Worm (Caenorhabditis elegans) whole organism, L1 larva: ENCODE measurements around the gene decr-1.3.

Experiments
- C04F5.9 ChIP-seq: sonication (generic microtip); optimal IDR thresholded peaks from 2 replicates; lab custom pipeline; 2016; ENCODE audit warnings: missing genetic modification characterization, missing compliant biosample characterization
- C16A3.4 ChIP-seq: fragments of 150-350 bp; optimal IDR thresholded peaks from 2 replicates; lab custom pipeline; 2014; ENCODE audit warnings: missing biosample characterization, missing genetic modification characterization
- C34B4.2 ChIP-seq: sonication (generic microtip); optimal IDR thresholded peaks from 2 replicates; lab custom pipeline; 2017; ENCODE audit warnings: mild to moderate bottlenecking, missing genetic modification characterization, missing compliant biosample characterization
- F16B12.6 ChIP-seq: fragments of 150-350 bp; optimal IDR thresholded peaks from 2 replicates; lab custom pipeline; 2014; ENCODE audit warnings: missing biosample characterization, missing genetic modification characterization
- aha-1 ChIP-seq: fragments of 150-350 bp; optimal IDR thresholded peaks from 2 replicates; lab custom pipeline; 2014; ENCODE audit warnings: missing biosample characterization, missing genetic modification characterization
- ama-1 ChIP-seq: fragments of 150-350 bp; optimal IDR thresholded peaks from 2 replicates; lab custom pipeline; 2014
- ceh-8 ChIP-seq: fragments of 200-800 bp; sonication (Bioruptor generic); optimal IDR thresholded peaks from 2 replicates; lab custom pipeline; 2018; ENCODE audit warnings: mild to moderate bottlenecking, missing genetic modification characterization, moderate library complexity, missing compliant biosample characterization
- ceh-82 ChIP-seq, 3 experiments: fragments of 150-350 bp in 1 of 3; sonication (generic microtip) in 2 of 3; optimal IDR thresholded peaks; 2 replicates each; lab custom pipeline; 2014 to 2017; ENCODE audit warnings: missing biosample characterization in 3 of 3, missing genetic modification characterization in 3 of 3
- ces-1 ChIP-seq: fragments of 150-350 bp; optimal IDR thresholded peaks from 2 replicates; lab custom pipeline; 2014; ENCODE audit warnings: missing biosample characterization, missing genetic modification reagents, missing genetic modification characterization
- dpl-1 ChIP-seq, 3 experiments: fragments of 150-350 bp in 2 of 3; sonication (generic microtip) in 1 of 3; optimal IDR thresholded peaks; 2 replicates each; lab custom pipeline; 2014 to 2017; ENCODE audit warnings: missing biosample characterization in 3 of 3, missing genetic modification characterization in 3 of 3, missing genetic modification reagents in 3 of 3
- efl-1 ChIP-seq, 4 experiments: fragments of 150-350 bp; optimal IDR thresholded peaks in 3 of 4; peaks in 1 of 4; 1 replicate in 1 of 4; 2 replicates in 3 of 4; lab custom pipeline; 2014; ENCODE audit warnings: missing biosample characterization in 2 of 4, missing genetic modification characterization in 2 of 4, missing genetic modification reagents in 2 of 4
- elt-2 ChIP-seq: sonication (generic microtip); optimal IDR thresholded peaks from 2 replicates; lab custom pipeline; 2016; ENCODE audit warnings: missing genetic modification characterization, mild to moderate bottlenecking, inconsistent platforms, missing compliant biosample characterization, missing genetic modification reagents
- ets-5 ChIP-seq: fragments of 200-800 bp; sonication (Bioruptor generic); IDR thresholded peaks from 2 replicates; pipeline ENCODE4 v1.3.6; 2022; ENCODE audit warnings: missing genetic modification characterization, missing compliant biosample characterization
- fkh-4 ChIP-seq: sonication (generic microtip); optimal IDR thresholded peaks from 2 replicates; lab custom pipeline; 2016; ENCODE audit warnings: missing compliant biosample characterization, missing genetic modification characterization, borderline replicate concordance
- fos-1 ChIP-seq: fragments of 150-350 bp; optimal IDR thresholded peaks from 2 replicates; lab custom pipeline; 2014; ENCODE audit warnings: missing biosample characterization, missing genetic modification characterization
- grh-1 ChIP-seq: fragments of 200-800 bp; sonication (Bioruptor generic); IDR thresholded peaks from 2 replicates; pipeline ENCODE4 v1.3.6; 2022; ENCODE audit warnings: missing genetic modification reagents, missing genetic modification characterization, missing compliant biosample characterization
- hpl-2 ChIP-seq: fragments of 150-350 bp; optimal IDR thresholded peaks from 2 replicates; lab custom pipeline; 2014; ENCODE audit warnings: missing biosample characterization, missing genetic modification reagents, missing genetic modification characterization
- irx-1 ChIP-seq: sonication (generic microtip); optimal IDR thresholded peaks from 2 replicates; lab custom pipeline; 2016; ENCODE audit warnings: missing genetic modification characterization, missing compliant biosample characterization
- isw-1 ChIP-seq: fragments of 200-800 bp; sonication (Bioruptor generic); IDR thresholded peaks from 2 replicates; pipeline ENCODE4 v1.3.6; 2022; ENCODE audit warnings: missing genetic modification characterization, missing compliant biosample characterization
- lin-13 ChIP-seq: fragments of 150-350 bp; optimal IDR thresholded peaks from 2 replicates; lab custom pipeline; 2014; ENCODE audit warnings: missing biosample characterization, missing genetic modification reagents, missing genetic modification characterization
- lin-14 ChIP-seq: fragments of 200-800 bp; sonication (Bioruptor generic); optimal IDR thresholded peaks from 2 replicates; lab custom pipeline; 2018; ENCODE audit warnings: mild to moderate bottlenecking, missing genetic modification characterization, moderate library complexity, missing compliant biosample characterization
- lin-15B ChIP-seq: fragments of 150-350 bp; sonication (generic microtip); optimal IDR thresholded peaks from 3 replicates; lab custom pipeline; 2014; ENCODE audit warnings: missing biosample characterization, missing genetic modification characterization
- lin-35 ChIP-seq, 2 experiments: fragments of 150-350 bp; optimal IDR thresholded peaks; 2 replicates each; lab custom pipeline; 2014; ENCODE audit warnings: missing biosample characterization in 2 of 2, missing genetic modification characterization in 2 of 2, missing genetic modification reagents in 2 of 2
- lsy-2 ChIP-seq, 2 experiments: fragments of 150-350 bp; optimal IDR thresholded peaks; 2 replicates each; lab custom pipeline; 2014; ENCODE audit warnings: missing biosample characterization in 2 of 2, missing genetic modification characterization in 2 of 2
- mep-1 ChIP-seq: fragments of 150-350 bp; optimal IDR thresholded peaks from 2 replicates; lab custom pipeline; 2014; ENCODE audit warnings: missing biosample characterization, missing genetic modification characterization
- nhr-12 ChIP-seq: sonication (generic microtip); optimal IDR thresholded peaks from 2 replicates; lab custom pipeline; 2017; ENCODE audit warnings: missing biosample characterization, missing genetic modification characterization
- nhr-20 ChIP-seq: sonication (generic microtip); optimal IDR thresholded peaks from 2 replicates; lab custom pipeline; 2016; ENCODE audit warnings: mild to moderate bottlenecking, missing genetic modification characterization, missing compliant biosample characterization
- nhr-237 ChIP-seq: fragments of 150-350 bp; optimal IDR thresholded peaks from 2 replicates; lab custom pipeline; 2014; ENCODE audit warnings: missing biosample characterization, missing genetic modification characterization
- nhr-47 ChIP-seq: sonication (generic microtip); optimal IDR thresholded peaks from 2 replicates; lab custom pipeline; 2016; ENCODE audit warnings: mild to moderate bottlenecking, missing genetic modification characterization, moderate library complexity, missing compliant biosample characterization
- nhr-84 ChIP-seq: sonication (generic microtip); optimal IDR thresholded peaks from 2 replicates; lab custom pipeline; 2017; ENCODE audit warnings: missing biosample characterization, missing genetic modification characterization
- nhr-85 ChIP-seq: sonication (generic microtip); peaks from one replicate; lab custom pipeline; 2016; ENCODE audit warnings: missing genetic modification characterization, inconsistent platforms, missing compliant biosample characterization
- pag-3 ChIP-seq: sonication (generic microtip); optimal IDR thresholded peaks from 2 replicates; lab custom pipeline; 2017; ENCODE audit warnings: missing genetic modification characterization, mild to moderate bottlenecking, missing compliant biosample characterization, antibody characterized with exemption, borderline replicate concordance; ENCODE audit not compliant: insufficient read depth
- pax-3 ChIP-seq: fragments of 200-800 bp; sonication (Bioruptor generic); optimal IDR thresholded peaks from 2 replicates; lab custom pipeline; 2018; ENCODE audit warnings: mild to moderate bottlenecking, missing genetic modification characterization, moderate library complexity, missing compliant biosample characterization
- rnt-1 ChIP-seq: sonication (generic microtip); optimal IDR thresholded peaks from 2 replicates; lab custom pipeline; 2016; ENCODE audit warnings: mild to moderate bottlenecking, missing genetic modification characterization, moderate library complexity, missing compliant biosample characterization
- skn-1 ChIP-seq: fragments of 150-350 bp; optimal IDR thresholded peaks from 2 replicates; lab custom pipeline; 2014; ENCODE audit warnings: missing biosample characterization, missing genetic modification characterization
- snu-23 ChIP-seq: sonication (generic microtip); optimal IDR thresholded peaks from 2 replicates; lab custom pipeline; 2016; ENCODE audit warnings: missing genetic modification characterization, missing compliant biosample characterization
- sup-37 ChIP-seq: fragments of 200-800 bp; sonication (Bioruptor generic); optimal IDR thresholded peaks from 2 replicates; lab custom pipeline; 2018; ENCODE audit warnings: mild to moderate bottlenecking, missing genetic modification characterization, missing compliant biosample characterization
- swsn-7 ChIP-seq: sonication (generic microtip); optimal IDR thresholded peaks from 2 replicates; lab custom pipeline; 2016; ENCODE audit warnings: missing genetic modification characterization, missing compliant biosample characterization
- unc-86 ChIP-seq: sonication (generic microtip); optimal IDR thresholded peaks from 2 replicates; lab custom pipeline; 2016; ENCODE audit warnings: missing genetic modification characterization, missing compliant biosample characterization
- vab-15 ChIP-seq: sonication (generic microtip); optimal IDR thresholded peaks from 2 replicates; lab custom pipeline; 2017; ENCODE audit warnings: missing genotype, mild to moderate bottlenecking, missing genetic modification characterization, missing compliant biosample characterization
- xbp-1 ChIP-seq: sonication (generic microtip); optimal IDR thresholded peaks from 2 replicates; lab custom pipeline; 2016; ENCODE audit warnings: missing genetic modification characterization, missing compliant biosample characterization
- ztf-4 ChIP-seq: fragments of 150-350 bp; optimal IDR thresholded peaks from 2 replicates; lab custom pipeline; 2014; ENCODE audit warnings: missing biosample characterization, missing genetic modification characterization

decr-1.3 gene

ce11 chrII:8169283-8169682 lies 4.1 kb downstream of the decr-1.3 start, which contains the start of gene T05C12.15:
Gene T05C12.15 (plus strand): TSS chrII:8169583.
- TF ChIP-seq aha-1 (tag; lab: Kevin White, UChicago) (no peak), efl-1 (optimal IDR thresholded peaks at IDR 0.05; lab: Kevin White, UChicago) (no peak), efl-1 (GFP tag; optimal IDR thresholded peaks at IDR 0.05 in 1 of 2; lab: Kevin White, UChicago) (no peak), dpl-1 (GFP tag; optimal IDR thresholded peaks at IDR 0.05; lab: Kevin White, UChicago) (no peak), ceh-8 (GFP tag; lab: Kevin White, UChicago) (no peak), isw-1 (no peak), nhr-237 (no peak)

ce11 chrII:8162120-8162648 lies 11.2 kb downstream of the decr-1.3 start, which contains the start of the genes emb-27 and rrf-3:
Gene emb-27 (minus strand): TSS chrII:8162170.
Gene rrf-3 (plus strand): TSS chrII:8162465.
- TF ChIP-seq swsn-7 (tag; lab: Kevin White, UChicago) = peak; percentile 14
- TF ChIP-seq ceh-8 (GFP tag; lab: Kevin White, UChicago) = no peak
- peak; percentile 84 for TF ChIP-seq mep-1 (tag; lab: Kevin White, UChicago)
- TF ChIP-seq lsy-2 (tag; optimal IDR thresholded peaks at IDR 0.05; lab: Kevin White, UChicago) = peak; percentile 47 to 88
- TF ChIP-seq rnt-1 = peak; percentile 34
- TF ChIP-seq F16B12.6 = peak; percentile 42
- TF ChIP-seq nhr-20 (tag; lab: Kevin White, UChicago) = peak; percentile 15
- peak; percentile 33 for TF ChIP-seq nhr-85 (tag; lab: Kevin White, UChicago)
- peak; percentile 77 for TF ChIP-seq C16A3.4 (tag; lab: Kevin White, UChicago)
- TF ChIP-seq C04F5.9 = peak; percentile 13
- peak; percentile 68 for TF ChIP-seq skn-1 (tag; lab: Kevin White, UChicago)
- peak; percentile 75 to 83 for TF ChIP-seq lin-35 (GFP tag; optimal IDR thresholded peaks at IDR 0.05; lab: Kevin White, UChicago)
- TF ChIP-seq xbp-1 (tag; lab: Kevin White, UChicago) = peak; percentile 25
- no peak for TF ChIP-seq ztf-4
- TF ChIP-seq irx-1 (tag; lab: Kevin White, UChicago) = no peak
- TF ChIP-seq sup-37 (GFP tag; lab: Kevin White, UChicago) = no peak
- TF ChIP-seq lin-13 (GFP tag; lab: Kevin White, UChicago) = peak; percentile 16
- no peak for TF ChIP-seq pag-3
- TF ChIP-seq nhr-47 (tag; lab: Kevin White, UChicago) = peak; percentile 15
- TF ChIP-seq lin-15B = peak; percentile 84
- peak; percentile 65 to 84 (median 73) for TF ChIP-seq dpl-1 (GFP tag; optimal IDR thresholded peaks at IDR 0.05; lab: Kevin White, UChicago)
- TF ChIP-seq lin-14 (GFP tag; lab: Kevin White, UChicago) = peak; percentile 64
- peak in 1 of 3 experiments; percentile 51 for TF ChIP-seq ceh-82 (tag; optimal IDR thresholded peaks at IDR 0.05; lab: Kevin White, UChicago)
- TF ChIP-seq ets-5 (GFP tag; lab: Robert Waterston, UW) = no peak
- peak; percentile 65 to 73 for TF ChIP-seq efl-1 (optimal IDR thresholded peaks at IDR 0.05; lab: Kevin White, UChicago)
- TF ChIP-seq efl-1 (GFP tag; optimal IDR thresholded peaks at IDR 0.05 in 1 of 2; lab: Kevin White, UChicago) = peak; percentile 80 to 96
- peak; percentile 56 for TF ChIP-seq snu-23 (GFP tag; lab: Kevin White, UChicago)
- TF ChIP-seq, all 84 proteins: peak for 20

DNA sequence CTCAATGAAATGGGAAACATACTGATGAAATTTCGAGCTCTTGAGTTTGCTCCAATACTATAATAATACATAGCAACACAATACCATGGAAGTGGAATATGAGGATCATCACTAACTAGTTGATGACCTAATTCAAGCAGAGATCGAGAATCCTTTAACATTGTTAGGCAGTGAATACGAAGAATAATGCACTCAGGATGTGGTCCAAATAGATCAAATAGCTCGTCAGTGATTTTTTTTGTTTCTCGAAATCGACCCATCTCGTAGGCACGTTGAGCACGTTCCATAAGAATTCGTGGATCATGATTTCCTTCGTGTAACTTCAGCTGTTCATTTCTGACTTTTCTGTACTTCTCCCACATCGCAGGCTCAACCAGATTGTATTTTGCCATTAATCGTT lies 12.4 kb downstream of the decr-1.3 start:
- TF ChIP-seq ces-1 (GFP tag; lab: Kevin White, UChicago) = no peak
- TF ChIP-seq vab-15 = no peak
- TF ChIP-seq pax-3 (tag; lab: Kevin White, UChicago) = no peak
- no peak for TF ChIP-seq fos-1
- TF ChIP-seq nhr-12 = no peak
- TF ChIP-seq fkh-4 = no peak
- TF ChIP-seq hpl-2 = no peak
- no peak for TF ChIP-seq nhr-237
- TF ChIP-seq unc-86 (tag; lab: Kevin White, UChicago) = no peak
- no peak for TF ChIP-seq elt-2 (tag; lab: Kevin White, UChicago)
- no peak for TF ChIP-seq nhr-84 (tag; lab: Kevin White, UChicago)
- TF ChIP-seq ama-1 (lab: Kevin White, UChicago) = no peak
- TF ChIP-seq C34B4.2 = no peak
- no peak for TF ChIP-seq grh-1 (GFP tag; lab: Robert Waterston, UW)
